Fruit fly (Drosophila melanogaster) whole organism, embryonic: Measurements from ENCODE around the gene CG5521.

ENCODE experiments used
- CG12071 ChIP-seq: fragments of 200-800 bp; sonication (Bioruptor generic); optimal IDR thresholded peaks from 3 replicates; lab custom pipeline; 2018; ENCODE audit warnings: missing biosample characterization, mild to moderate bottlenecking, missing genetic modification characterization
- CG1602 ChIP-seq: fragments of 200-800 bp; sonication (Bioruptor generic); optimal IDR thresholded peaks from 3 replicates; lab custom pipeline; 2016; ENCODE audit warnings: missing biosample characterization, missing genetic modification characterization
- CG16863 ChIP-seq: fragments of 200-800 bp; sonication (Bioruptor generic); optimal IDR thresholded peaks from 3 replicates; lab custom pipeline; 2016; ENCODE audit warnings: missing biosample characterization, missing genetic modification characterization
- CG3163 ChIP-seq: fragments of 200-800 bp; sonication (Bioruptor generic); optimal IDR thresholded peaks from 3 replicates; lab custom pipeline; 2016; ENCODE audit warnings: missing biosample characterization, missing genetic modification characterization
- CG3847 ChIP-seq: fragments of 200-800 bp; sonication (Bioruptor generic); IDR thresholded peaks from 2 replicates; pipeline ENCODE4 v1.3.6; 2022; ENCODE audit warnings: missing biosample characterization, missing genetic modification characterization
- Ets97D ChIP-seq: fragments of 200-800 bp; sonication (Bioruptor generic); optimal IDR thresholded peaks from 3 replicates; lab custom pipeline; 2016; ENCODE audit warnings: missing biosample characterization, missing genetic modification characterization
- Fer1 ChIP-seq: fragments of 200-800 bp; sonication (Bioruptor generic); optimal IDR thresholded peaks from 2 replicates; lab custom pipeline; 2017; ENCODE audit warnings: missing biosample characterization, mild to moderate bottlenecking, missing genetic modification characterization
- HLH3B ChIP-seq: fragments of 200-800 bp; sonication (Bioruptor generic); IDR thresholded peaks from 2 replicates; pipeline ENCODE4 v1.3.6; 2022; ENCODE audit warnings: missing biosample characterization, missing genetic modification characterization
- Med ChIP-seq: fragments of 200-800 bp; sonication (Bioruptor generic); peaks from one replicate; lab custom pipeline; 2016; ENCODE audit warnings: missing biosample characterization, missing genetic modification characterization, mild to moderate bottlenecking, inconsistent platforms, moderate library complexity
- Ptx1 ChIP-seq: fragments of 200-800 bp; sonication (Bioruptor generic); IDR thresholded peaks from 2 replicates; pipeline ENCODE4 v1.3.6; 2022; ENCODE audit warnings: missing biosample characterization, missing genetic modification characterization

dm6 chr3R:26953478-26953874 is 13.3 kb upstream of the CG5521 start:
- TF ChIP-seq Med (GFP tag; lab: Kevin White, UChicago), result peak; percentile 85
- 0 out of 2 replicates have a peak, but pooled peaks have one; percentile 6 for TF ChIP-seq HLH3B (GFP tag; lab: Robert Waterston, UW)
- no peak for TF ChIP-seq Fer1
- TF ChIP-seq CG12071 (GFP tag; lab: Kevin White, UChicago), result no peak
- no peak for TF ChIP-seq Ptx1 (GFP tag; lab: Robert Waterston, UW)
- TF ChIP-seq CG3163, result no peak
- no peak for TF ChIP-seq Ets97D (GFP tag; lab: Kevin White, UChicago)
- TF ChIP-seq CG3847 (GFP tag; lab: Robert Waterston, UW), result peak; percentile 27
- no peak for TF ChIP-seq CG16863 (GFP tag; lab: Kevin White, UChicago)
- TF ChIP-seq CG1602, result no peak
